Worm (Caenorhabditis elegans): ENCODE data around the gene pgm-1.

pgm-1 gene

ce11 chrII:4935518-4935917 is 46.3 kb downstream of the pgm-1 start, which contains the start of gene ZK546.5:
Gene ZK546.5, plus strand, starts transcription at chrII:4935818.
- TF ChIP-seq ceh-36 (tag; optimal IDR thresholded peaks at IDR 0.05) (no peak), aly-1 (tag; optimal IDR thresholded peaks at IDR 0.05) (no peak), ama-1 (optimal IDR thresholded peaks at IDR 0.05) (no peak)

ce11 chrII:4937743-4938142 is 48.5 kb downstream of the pgm-1 start, which contains the start of gene ZK546.4:
Gene ZK546.4, plus strand, starts transcription at chrII:4938043.
- TF ChIP-seq sea-1 (GFP tag; conservative IDR thresholded peaks at IDR 0.05) = no peak
- no peak for TF ChIP-seq B0310.2 (tag; optimal IDR thresholded peaks at IDR 0.05)
- no peak for TF ChIP-seq tra-4 (tag; optimal IDR thresholded peaks at IDR 0.05)
- no peak for TF ChIP-seq tbx-37 (GFP tag; conservative IDR thresholded peaks at IDR 0.05)
- no peak for TF ChIP-seq hmbx-1 (tag; optimal IDR thresholded peaks at IDR 0.05)
- TF ChIP-seq flt-1 (GFP tag; IDR thresholded peaks at IDR 0.05) = no peak
- TF ChIP-seq pes-1 (GFP tag; IDR thresholded peaks at IDR 0.05) = no peak
- no peak for TF ChIP-seq aly-1 (tag; optimal IDR thresholded peaks at IDR 0.05)
- no peak for TF ChIP-seq scrt-1 (GFP tag; IDR thresholded peaks at IDR 0.05)
- TF ChIP-seq hmg-4 (GFP tag; optimal IDR thresholded peaks at IDR 0.05) = no peak
- no peak for TF ChIP-seq ceh-13 (GFP tag; optimal IDR thresholded peaks at IDR 0.05)
- no peak for TF ChIP-seq ama-1 (optimal IDR thresholded peaks at IDR 0.05)
- TF ChIP-seq ceh-36 (tag; optimal IDR thresholded peaks at IDR 0.05) = no peak
- no peak for TF ChIP-seq ets-7 (tag; optimal IDR thresholded peaks at IDR 0.05)
- TF ChIP-seq F13C5.2 (tag; optimal IDR thresholded peaks at IDR 0.05) = no peak
- no peak for TF ChIP-seq tbx-11 (GFP tag; IDR thresholded peaks at IDR 0.05)
